Worm (Caenorhabditis elegans): Measurements from ENCODE around the gene Y46C8AL.11.
A peak's percentile ranks its signal among the peaks of the same experiment; 100 is the strongest.

Y46C8AL.11 gene

DNA sequence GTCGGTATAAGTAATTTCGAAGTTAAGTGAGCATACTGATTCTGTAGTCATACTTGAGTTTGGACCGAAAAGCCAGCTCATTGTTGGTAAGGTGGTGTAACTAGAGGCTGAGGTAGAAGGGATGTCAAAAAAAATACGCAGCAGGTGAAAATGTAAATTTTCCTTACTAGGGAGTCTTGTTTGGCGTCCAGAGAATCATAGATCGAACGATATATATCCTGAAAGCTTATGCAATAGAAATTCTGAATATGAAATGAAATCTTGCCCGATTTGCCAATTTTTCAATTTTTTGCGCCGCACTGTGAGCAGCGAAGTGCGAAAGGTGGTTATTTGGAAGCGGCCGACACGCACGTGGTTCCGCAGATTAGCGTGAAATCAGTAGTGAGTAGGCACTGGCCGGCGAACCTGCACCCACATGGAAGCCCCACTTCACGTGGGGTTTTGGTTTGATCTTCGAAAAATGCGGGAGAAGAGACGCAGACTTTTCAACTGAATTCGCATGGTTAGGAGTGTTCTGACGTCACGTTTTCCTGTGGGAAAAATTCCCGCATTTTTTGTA lies 34.9 kb downstream of the Y46C8AL.11 start, which contains the start of gene srh-220:
Gene srh-220, minus strand, starts transcription at position 51 of the 559 bp plus-strand sequence.
- TF ChIP-seq aly-1 (tag; optimal IDR thresholded peaks at IDR 0.05) (no peak), ceh-36 (tag; optimal IDR thresholded peaks at IDR 0.05) (no peak), pes-1 (GFP tag; IDR thresholded peaks at IDR 0.05) (no peak), ceh-13 (GFP tag; optimal IDR thresholded peaks at IDR 0.05) (no peak), B0310.2 (tag; optimal IDR thresholded peaks at IDR 0.05) (no peak), hmg-4 (GFP tag; optimal IDR thresholded peaks at IDR 0.05) (no peak), F13C5.2 (tag; optimal IDR thresholded peaks at IDR 0.05) (no peak), tbx-11 (GFP tag; IDR thresholded peaks at IDR 0.05) (no peak), ets-7 (tag; optimal IDR thresholded peaks at IDR 0.05) (no peak), sea-1 (GFP tag; conservative IDR thresholded peaks at IDR 0.05) (no peak), scrt-1 (GFP tag; IDR thresholded peaks at IDR 0.05) (no peak), tra-4 (tag; optimal IDR thresholded peaks at IDR 0.05) (no peak), tbx-37 (GFP tag; conservative IDR thresholded peaks at IDR 0.05) (no peak), flt-1 (GFP tag; IDR thresholded peaks at IDR 0.05) (no peak), hmbx-1 (tag; optimal IDR thresholded peaks at IDR 0.05) (no peak), ama-1 (optimal IDR thresholded peaks at IDR 0.05) (no peak), hnd-1 (tag; optimal IDR thresholded peaks at IDR 0.05) (no peak)

- TF ChIP-seq B0310.2 (tag; optimal IDR thresholded peaks at IDR 0.05) = no peak
Measured at ce11 chrIV:3979525-3979924, 36.4 kb downstream of the Y46C8AL.11 start, which contains the start of gene srh-222. srh-222 (plus strand) TSS chrIV:3979825.

- TF ChIP-seq ets-7 (tag; optimal IDR thresholded peaks at IDR 0.05) (no peak), ceh-13 (GFP tag; optimal IDR thresholded peaks at IDR 0.05) (no peak), tbx-37 (GFP tag; conservative IDR thresholded peaks at IDR 0.05) (no peak), F13C5.2 (tag; optimal IDR thresholded peaks at IDR 0.05) (no peak), aly-1 (tag; optimal IDR thresholded peaks at IDR 0.05) (no peak), hnd-1 (tag; optimal IDR thresholded peaks at IDR 0.05) (no peak), scrt-1 (GFP tag; IDR thresholded peaks at IDR 0.05) (no peak), sea-1 (GFP tag; conservative IDR thresholded peaks at IDR 0.05) (no peak)
Measured at ce11 chrIV:3981601-3982000, 38.5 kb downstream of the Y46C8AL.11 start, which contains the start of gene srh-223. srh-223 (plus strand) TSS chrIV:3981901.

DNA sequence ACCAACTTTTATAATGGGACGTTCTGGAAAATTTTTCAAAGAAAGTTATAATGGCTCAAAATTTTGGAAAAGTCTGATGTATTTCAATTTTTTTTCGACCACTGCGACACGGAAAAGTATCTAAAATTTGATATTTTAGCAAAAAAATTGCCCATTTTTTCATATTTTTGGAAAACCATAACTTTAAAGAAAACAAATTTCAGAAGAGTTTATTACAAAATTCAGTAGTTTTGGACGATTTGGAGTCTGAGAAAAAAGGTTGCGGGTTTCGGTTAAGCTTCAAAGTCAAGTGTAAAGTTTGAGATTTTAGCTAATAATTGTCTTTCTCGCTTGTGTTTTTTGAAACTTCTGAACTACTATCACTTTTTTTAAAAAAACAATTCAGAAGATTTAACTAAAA lies 45.0 kb downstream of the Y46C8AL.11 start:
- TF ChIP-seq hnd-1 (tag; optimal IDR thresholded peaks at IDR 0.05) = no peak
- TF ChIP-seq pes-1 (GFP tag; IDR thresholded peaks at IDR 0.05) = no peak
- no peak for TF ChIP-seq sea-1 (GFP tag; conservative IDR thresholded peaks at IDR 0.05)
- no peak for TF ChIP-seq tbx-11 (GFP tag; IDR thresholded peaks at IDR 0.05)

- TF ChIP-seq B0310.2 (tag; optimal IDR thresholded peaks at IDR 0.05) (peak; percentile 35), sea-1 (GFP tag; conservative IDR thresholded peaks at IDR 0.05) (no peak), hmg-4 (GFP tag; optimal IDR thresholded peaks at IDR 0.05) (no peak)
Measured at ce11 chrIV:3988638-3989152, 45.6 kb downstream of the Y46C8AL.11 start, which contains the start of gene clec-78. clec-78 (plus strand) TSS chrIV:3989102.

DNA sequence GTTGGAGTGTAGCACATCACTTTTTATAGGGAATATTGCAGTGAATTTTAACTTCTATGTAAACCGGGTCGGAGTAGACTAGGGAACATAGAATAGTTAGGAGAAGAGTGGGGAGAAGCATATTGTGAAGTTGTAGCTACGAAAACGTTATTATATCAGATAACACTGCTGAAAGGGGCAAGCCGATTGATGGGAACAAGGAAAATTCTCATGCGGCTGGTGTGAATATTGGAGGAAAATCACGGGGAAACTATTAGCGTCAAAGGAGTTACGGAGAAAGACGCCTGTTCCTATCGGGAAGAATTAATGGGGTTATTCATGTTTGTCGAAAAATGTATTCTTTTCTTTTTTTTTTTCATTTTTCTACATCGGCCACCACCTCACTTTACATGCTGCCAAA lies 50.2 kb downstream of the Y46C8AL.11 start, which contains the start of gene F47C12.6:
Gene F47C12.6, minus strand, starts transcription at position 101 of the 400 bp plus-strand sequence.
- TF ChIP-seq ceh-36 (tag; optimal IDR thresholded peaks at IDR 0.05) (no peak), ets-7 (tag; optimal IDR thresholded peaks at IDR 0.05) (no peak), flt-1 (GFP tag; IDR thresholded peaks at IDR 0.05) (no peak), hmbx-1 (tag; optimal IDR thresholded peaks at IDR 0.05) (no peak), scrt-1 (GFP tag; IDR thresholded peaks at IDR 0.05) (no peak), tbx-11 (GFP tag; IDR thresholded peaks at IDR 0.05) (no peak), ceh-13 (GFP tag; optimal IDR thresholded peaks at IDR 0.05) (no peak), hnd-1 (tag; optimal IDR thresholded peaks at IDR 0.05) (no peak), aly-1 (tag; optimal IDR thresholded peaks at IDR 0.05) (no peak), B0310.2 (tag; optimal IDR thresholded peaks at IDR 0.05) (no peak), F13C5.2 (tag; optimal IDR thresholded peaks at IDR 0.05) (no peak)
